Worm (Caenorhabditis elegans): ENCODE data around the gene srsx-24.

The srsx-24 gene

ce11 chrV:7355464-7355863 lies 23.8 kb downstream of the srsx-24 start, which contains the start of gene tag-293:
tag-293 (minus strand) TSS chrV:7355564.
- TF ChIP-seq elt-1 (tag; optimal IDR thresholded peaks at IDR 0.05): no peak
- no peak for TF ChIP-seq R02D3.7 (tag; optimal IDR thresholded peaks at IDR 0.05)
- TF ChIP-seq ceh-9 (tag; optimal IDR thresholded peaks at IDR 0.05): no peak
- TF ChIP-seq nhr-11 (tag; optimal IDR thresholded peaks at IDR 0.05): no peak
- TF ChIP-seq aly-2 (tag; optimal IDR thresholded peaks at IDR 0.05): no peak
- no peak for TF ChIP-seq fos-1 (tag; optimal IDR thresholded peaks at IDR 0.05)
- no peak for TF ChIP-seq hmg-11 (tag; optimal IDR thresholded peaks at IDR 0.05)
- TF ChIP-seq nhr-43 (tag; optimal IDR thresholded peaks at IDR 0.05; ENCODE audit: poor library complexity, severe bottlenecking): no peak
- TF ChIP-seq snpc-4 (tag; optimal IDR thresholded peaks at IDR 0.05): no peak
- no peak for TF ChIP-seq nhr-67 (tag; optimal IDR thresholded peaks at IDR 0.05)
- TF ChIP-seq ZK546.5 (tag; optimal IDR thresholded peaks at IDR 0.05): no peak
- TF ChIP-seq nhr-77 (tag; optimal IDR thresholded peaks at IDR 0.05): no peak
- TF ChIP-seq nhr-237 (tag; optimal IDR thresholded peaks at IDR 0.05): no peak
- TF ChIP-seq unc-62 (GFP tag; optimal IDR thresholded peaks at IDR 0.05): no peak
- TF ChIP-seq nhr-28 (tag; optimal IDR thresholded peaks at IDR 0.05): no peak
- no peak for TF ChIP-seq ama-1 (optimal IDR thresholded peaks at IDR 0.05)
- no peak for TF ChIP-seq lin-15B (tag; optimal IDR thresholded peaks at IDR 0.05)
- no peak for TF ChIP-seq zag-1 (tag; optimal IDR thresholded peaks at IDR 0.05)
- TF ChIP-seq mdl-1 (tag; optimal IDR thresholded peaks at IDR 0.05): no peak
- TF ChIP-seq egl-5 (tag; optimal IDR thresholded peaks at IDR 0.05): no peak

ce11 chrV:7353602-7354001 lies 25.7 kb downstream of the srsx-24 start:
- TF ChIP-seq unc-62 (GFP tag; optimal IDR thresholded peaks at IDR 0.05) (no peak), lsy-12 (tag; optimal IDR thresholded peaks at IDR 0.05) (no peak), egl-5 (tag; optimal IDR thresholded peaks at IDR 0.05) (no peak), R02D3.7 (tag; optimal IDR thresholded peaks at IDR 0.05) (no peak), nhr-67 (tag; optimal IDR thresholded peaks at IDR 0.05) (no peak), elt-1 (tag; optimal IDR thresholded peaks at IDR 0.05) (no peak), nhr-76 (tag; optimal IDR thresholded peaks at IDR 0.05) (no peak), nfya-1 (tag; optimal IDR thresholded peaks at IDR 0.05; ENCODE audit: insufficient read depth) (no peak)

- TF ChIP-seq tbx-2 (tag; optimal IDR thresholded peaks at IDR 0.05): no peak
- TF ChIP-seq nhr-43 (tag; optimal IDR thresholded peaks at IDR 0.05; ENCODE audit: poor library complexity, severe bottlenecking): no peak
- TF ChIP-seq mml-1 (tag; optimal IDR thresholded peaks at IDR 0.05): no peak
- no peak for TF ChIP-seq sea-2 (GFP tag; optimal IDR thresholded peaks at IDR 0.05)
- no peak for TF ChIP-seq ztf-11 (tag; optimal IDR thresholded peaks at IDR 0.05)
- TF ChIP-seq eor-1 (tag; optimal IDR thresholded peaks at IDR 0.05): no peak
- no peak for TF ChIP-seq elt-3 (tag; optimal IDR thresholded peaks at IDR 0.05)
- TF ChIP-seq hmg-11 (tag; optimal IDR thresholded peaks at IDR 0.05): no peak
- no peak for TF ChIP-seq elt-1 (tag; optimal IDR thresholded peaks at IDR 0.05)
- no peak for TF ChIP-seq nhr-28 (tag; optimal IDR thresholded peaks at IDR 0.05)
- no peak for TF ChIP-seq nhr-237 (tag; optimal IDR thresholded peaks at IDR 0.05)
- no peak for TF ChIP-seq lin-15B (tag; optimal IDR thresholded peaks at IDR 0.05)
- TF ChIP-seq egl-27 (tag; optimal IDR thresholded peaks at IDR 0.05): no peak
- no peak for TF ChIP-seq snpc-4 (tag; optimal IDR thresholded peaks at IDR 0.05)
- no peak for TF ChIP-seq nfya-1 (tag; optimal IDR thresholded peaks at IDR 0.05; ENCODE audit: insufficient read depth)
- no peak for TF ChIP-seq aly-2 (tag; optimal IDR thresholded peaks at IDR 0.05)
- TF ChIP-seq skn-1 (tag; optimal IDR thresholded peaks at IDR 0.05): no peak
- TF ChIP-seq ceh-82 (tag; optimal IDR thresholded peaks at IDR 0.05): no peak
- no peak for TF ChIP-seq nhr-12 (tag; optimal IDR thresholded peaks at IDR 0.05)
These were observed 26.9 kb downstream of the srsx-24 start, which contains the start of the genes srh-231 and srh-275 for ce11 chrV:7352186-7353053. srh-231 (minus strand) TSS chrV:7352236. srh-275 (plus strand) TSS chrV:7353003.

ce11 chrV:7349541-7349940 lies 29.7 kb downstream of the srsx-24 start, which contains the start of gene nhr-149:
nhr-149 (minus strand) TSS chrV:7349641.
- no peak for TF ChIP-seq eor-1 (tag; optimal IDR thresholded peaks at IDR 0.05)
- TF ChIP-seq ama-1 (optimal IDR thresholded peaks at IDR 0.05): no peak
- TF ChIP-seq ceh-16 (tag; optimal IDR thresholded peaks at IDR 0.05): no peak
- TF ChIP-seq fos-1 (tag; optimal IDR thresholded peaks at IDR 0.05): no peak
- no peak for TF ChIP-seq nhr-12 (tag; optimal IDR thresholded peaks at IDR 0.05)
- no peak for TF ChIP-seq fkh-2 (tag; optimal IDR thresholded peaks at IDR 0.05)
- TF ChIP-seq egl-27 (tag; optimal IDR thresholded peaks at IDR 0.05): no peak
- TF ChIP-seq ceh-28 (tag; optimal IDR thresholded peaks at IDR 0.05): no peak
- TF ChIP-seq nhr-237 (tag; optimal IDR thresholded peaks at IDR 0.05): no peak
- no peak for TF ChIP-seq skn-1 (tag; optimal IDR thresholded peaks at IDR 0.05)
- TF ChIP-seq nhr-23 (tag; optimal IDR thresholded peaks at IDR 0.05): no peak
- no peak for TF ChIP-seq elt-3 (tag; optimal IDR thresholded peaks at IDR 0.05)
- TF ChIP-seq mdl-1 (tag; optimal IDR thresholded peaks at IDR 0.05): no peak
- TF ChIP-seq aly-2 (tag; optimal IDR thresholded peaks at IDR 0.05): no peak

All from whole organism, L3 larva.